Worm (Caenorhabditis elegans) whole organism, mixed stage, embryonic: ENCODE measurements around the gene T23F6.5.
A peak's percentile ranks its signal among the peaks of the same experiment; 100 is the strongest.

ENCODE experiments used
- ces-1 ChIP-seq: fragments of 150-350 bp; optimal IDR thresholded peaks from 2 replicates; lab custom pipeline; 2014; ENCODE audit warnings: missing biosample characterization, missing genetic modification reagents, missing genetic modification characterization
- nhr-76 ChIP-seq: sonication (generic microtip); optimal IDR thresholded peaks from 2 replicates; lab custom pipeline; 2017; ENCODE audit warnings: missing biosample characterization, missing genetic modification characterization
- pha-4 ChIP-seq: fragments of 150-350 bp; optimal IDR thresholded peaks from 2 replicates; lab custom pipeline; 2018; ENCODE audit warnings: missing biosample characterization, missing genetic modification reagents, missing genetic modification characterization
- unc-62 ChIP-seq: fragments of 150-350 bp; optimal IDR thresholded peaks from 2 replicates; lab custom pipeline; 2014; ENCODE audit warnings: missing biosample characterization, missing genetic modification reagents, missing genetic modification characterization

DNA sequence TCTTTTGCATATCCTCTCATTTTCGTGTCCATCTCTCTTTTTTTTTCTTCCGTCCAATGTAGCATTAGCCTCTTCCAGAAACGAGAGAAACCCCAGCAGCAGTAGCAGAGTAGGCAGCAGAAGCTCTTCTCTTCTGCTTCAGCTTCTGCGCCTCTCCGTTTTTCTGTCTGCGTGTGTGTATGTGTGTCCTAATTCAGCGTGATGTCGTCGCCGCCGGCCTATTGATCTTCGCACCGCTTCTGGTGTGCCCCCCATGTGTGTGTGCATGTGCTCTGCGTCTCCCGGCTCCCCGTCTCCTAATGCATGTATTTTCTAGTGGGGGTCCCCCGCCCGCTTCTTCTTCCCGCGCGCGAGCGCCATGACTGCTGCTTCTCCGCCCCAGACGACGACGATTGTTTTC lies 30.1 kb upstream of the T23F6.5 start:
- TF ChIP-seq pha-4 (tag; lab: Kevin White, UChicago) (no peak), ces-1 (GFP tag; lab: Kevin White, UChicago) (peak; percentile 79), nhr-76 (tag; lab: Kevin White, UChicago) (no peak), unc-62 (GFP tag; lab: Kevin White, UChicago) (no peak)
